Fruit fly (Drosophila melanogaster) Kc167 (cell line): ENCODE results near the gene CG13012.

Source experiments
- Myc ChIP-seq: fragments of >200 bp; optimal IDR thresholded peaks from 2 replicates; lab custom pipeline; 2017; ENCODE audit warnings: missing external identifiers
- Sin3A ChIP-seq: fragments of >200 bp; optimal IDR thresholded peaks from 2 replicates; lab custom pipeline; 2018; ENCODE audit warnings: missing external identifiers
- insv ChIP-seq: fragments of >200 bp; optimal IDR thresholded peaks from 3 replicates; lab custom pipeline; 2018; ENCODE audit warnings: missing external identifiers
- ttk ChIP-seq: sonication (Bioruptor generic); optimal IDR thresholded peaks from 2 replicates; lab custom pipeline; 2017; ENCODE audit warnings: missing external identifiers

- TF ChIP-seq insv (lab: Kevin White, UChicago) (no peak), Myc (lab: Kevin White, UChicago) (no peak), Sin3A (lab: Kevin White, UChicago) (no peak), ttk (lab: Kevin White, UChicago) (no peak)
Measured at dm6 chrX:16692325-16692724, 15.8 kb upstream of the CG13012 start.
